Fruit fly (Drosophila melanogaster): ENCODE results near the gene ChLD3.

Gene ChLD3

dm6 chr2L:16720707-16721700 is 17.6 kb upstream of the ChLD3 start (continued):
- peak; percentile 97 for TF ChIP-seq Gug (GFP tag; IDR thresholded peaks at IDR 0.05)
- peak; percentile 94 for TF ChIP-seq CG11294 (GFP tag; IDR thresholded peaks at IDR 0.05)
- TF ChIP-seq CG11902 (GFP tag; optimal IDR thresholded peaks at IDR 0.05): peak; percentile 94
- peak; percentile 96 for TF ChIP-seq Sox102F (GFP tag; optimal IDR thresholded peaks at IDR 0.05)
- TF ChIP-seq lz (GFP tag; optimal IDR thresholded peaks at IDR 0.05): peak; percentile 95
- peak; percentile 97 for TF ChIP-seq net (GFP tag; optimal IDR thresholded peaks at IDR 0.05)
- peak; percentile 92 for TF ChIP-seq spab (GFP tag; optimal IDR thresholded peaks at IDR 0.05)
- peak; percentile 99 for TF ChIP-seq svp (GFP tag)
- TF ChIP-seq CG6792 (GFP tag; optimal IDR thresholded peaks at IDR 0.05): peak; percentile 94
- peak; percentile 82 for TF ChIP-seq CG16779 (tag; optimal IDR thresholded peaks at IDR 0.05)
- peak; percentile 96 for TF ChIP-seq acj6 (GFP tag; optimal IDR thresholded peaks at IDR 0.05)
- TF ChIP-seq CG31627 (GFP tag; optimal IDR thresholded peaks at IDR 0.05): peak; percentile 95
- TF ChIP-seq CG8119 (GFP tag; IDR thresholded peaks at IDR 0.05): peak; percentile 97
- TF ChIP-seq CG7368 (GFP tag; optimal IDR thresholded peaks at IDR 0.05): peak; percentile 96
- peak; percentile 97 for TF ChIP-seq eg (GFP tag; IDR thresholded peaks at IDR 0.05)
- TF ChIP-seq ss (GFP tag; optimal IDR thresholded peaks at IDR 0.05): peak; percentile 95 to 96
- peak; percentile 97 for TF ChIP-seq Eip75B (GFP tag; optimal IDR thresholded peaks at IDR 0.05)
- peak; percentile 90 for TF ChIP-seq Blimp-1 (GFP tag; optimal IDR thresholded peaks at IDR 0.05)
- TF ChIP-seq Smox (GFP tag; optimal IDR thresholded peaks at IDR 0.05): peak; percentile 96
- peak; percentile 97 for TF ChIP-seq CG15336 (GFP tag; IDR thresholded peaks at IDR 0.05)
- TF ChIP-seq salr (GFP tag; optimal IDR thresholded peaks at IDR 0.05): peak; percentile 81 to 96
- peak; percentile 49 for TF ChIP-seq fkh (GFP tag; optimal IDR thresholded peaks at IDR 0.05)
- TF ChIP-seq dac (GFP tag; optimal IDR thresholded peaks at IDR 0.05): peak; percentile 71
- peak; percentile 97 for TF ChIP-seq CG6163 (GFP tag; IDR thresholded peaks at IDR 0.05)
- TF ChIP-seq cyc (GFP tag; optimal IDR thresholded peaks at IDR 0.05): peak; percentile 96
- no peak for TF ChIP-seq CG4318 (GFP tag; optimal IDR thresholded peaks at IDR 0.05)
- TF ChIP-seq fd85E (GFP tag; optimal IDR thresholded peaks at IDR 0.05): peak; percentile 84
- TF ChIP-seq Met (GFP tag; optimal IDR thresholded peaks at IDR 0.05): peak; percentile 98
- peak; percentile 93 for TF ChIP-seq Sox14 (GFP tag; optimal IDR thresholded peaks at IDR 0.05)
- TF ChIP-seq CG6808 (GFP tag; optimal IDR thresholded peaks at IDR 0.05): peak; percentile 91
- TF ChIP-seq Ets21C (GFP tag; optimal IDR thresholded peaks at IDR 0.05): peak; percentile 92
- peak; percentile 96 for TF ChIP-seq Ets96B (tag; optimal IDR thresholded peaks at IDR 0.05)

DNA sequence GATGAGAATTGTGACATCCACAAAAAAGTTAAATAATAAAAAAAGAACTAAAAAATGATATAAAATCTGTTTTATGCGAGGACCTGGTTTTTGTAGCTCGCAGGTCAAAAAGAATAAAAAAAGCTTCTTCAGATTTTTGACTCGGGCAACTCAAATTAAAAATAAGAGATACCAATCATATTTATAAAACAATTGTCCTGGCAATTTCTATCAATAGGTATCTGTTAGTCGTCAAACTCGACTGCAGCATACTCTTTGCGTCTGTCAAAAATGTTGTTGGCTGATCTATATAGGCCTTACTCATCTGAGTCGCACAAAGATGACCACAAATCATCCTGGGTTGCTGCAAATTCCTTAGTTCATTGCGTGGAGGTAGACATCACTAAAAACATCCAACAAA is 16.1 kb upstream of the ChLD3 start:
- no peak for TF ChIP-seq lz (GFP tag; optimal IDR thresholded peaks at IDR 0.05)
- no peak for TF ChIP-seq CG6163 (GFP tag; IDR thresholded peaks at IDR 0.05)
- no peak for TF ChIP-seq CG8119 (GFP tag; IDR thresholded peaks at IDR 0.05)
- TF ChIP-seq CG34406 (GFP tag; optimal IDR thresholded peaks at IDR 0.05): no peak
- TF ChIP-seq CG4318 (GFP tag; optimal IDR thresholded peaks at IDR 0.05): no peak
- TF ChIP-seq fd59A (GFP tag; optimal IDR thresholded peaks at IDR 0.05): no peak
- TF ChIP-seq OdsH (GFP tag; optimal IDR thresholded peaks at IDR 0.05): no peak
- TF ChIP-seq svp (GFP tag): no peak
- no peak for TF ChIP-seq Smox (GFP tag; optimal IDR thresholded peaks at IDR 0.05)
- TF ChIP-seq CG8632 (GFP tag; optimal IDR thresholded peaks at IDR 0.05): no peak
- no peak for TF ChIP-seq Eip78C (GFP tag)
- TF ChIP-seq achi (GFP tag; optimal IDR thresholded peaks at IDR 0.05): no peak
